Fruit fly (Drosophila melanogaster): ENCODE results near the gene CG11594.
A peak's percentile ranks its signal among the peaks of the same experiment; 100 is the strongest.

The CG11594 gene

DNA sequence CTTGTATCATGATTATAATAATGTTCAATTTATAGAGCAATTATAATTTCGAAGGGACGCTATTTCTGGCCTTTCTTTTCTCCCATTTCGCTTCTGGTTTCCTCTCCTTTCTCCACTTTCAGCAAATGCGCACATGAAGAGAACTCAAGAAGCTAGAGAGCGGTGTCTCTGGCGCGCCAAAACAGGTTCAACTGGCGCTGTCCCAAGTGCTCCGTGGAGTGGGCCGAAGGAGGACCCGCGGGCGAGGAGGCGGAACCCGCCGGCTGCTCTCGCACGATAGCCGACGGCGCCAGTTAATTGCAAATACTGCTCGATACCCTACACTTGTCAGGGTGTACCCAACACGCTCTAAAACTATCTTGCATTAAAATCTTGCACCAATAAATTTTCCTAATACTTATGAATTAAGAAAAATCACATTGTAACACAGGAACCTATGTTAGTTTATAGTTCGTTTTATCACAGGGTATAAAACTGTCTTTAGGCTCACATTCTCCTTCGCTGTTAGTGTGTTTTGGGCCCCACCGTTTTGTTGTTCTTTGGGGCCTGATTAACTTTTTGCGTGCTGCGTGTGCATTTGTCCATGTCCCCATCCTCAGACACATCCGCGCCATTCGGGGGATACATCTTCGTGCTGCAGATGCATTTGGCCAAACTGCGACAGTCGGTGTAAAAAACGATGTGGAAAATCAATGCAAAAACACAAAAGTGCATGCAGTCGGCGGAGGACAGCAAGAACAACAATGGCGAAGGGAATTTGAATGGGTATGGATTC lies 44.6 kb upstream of the CG11594 start (continued):
- peak; percentile 56 for TF ChIP-seq CG18262 (tag; optimal IDR thresholded peaks at IDR 0.05)
- TF ChIP-seq dm (GFP tag; optimal IDR thresholded peaks at IDR 0.05), result peak; percentile 85
- TF ChIP-seq CG7987 (GFP tag; optimal IDR thresholded peaks at IDR 0.05), result peak; percentile 64
- peak; percentile 75 for TF ChIP-seq Lim3 (GFP tag; IDR thresholded peaks at IDR 0.05)
- peak; percentile 88 for TF ChIP-seq CG12219 (GFP tag; optimal IDR thresholded peaks at IDR 0.05)
- peak; percentile 91 for TF ChIP-seq ttk (GFP tag; IDR thresholded peaks at IDR 0.05)
- TF ChIP-seq Atf6 (GFP tag; IDR thresholded peaks at IDR 0.05), result peak; percentile 95
- peak; percentile 93 for TF ChIP-seq HLH3B (GFP tag; IDR thresholded peaks at IDR 0.05)
- peak; percentile 93 for TF ChIP-seq CG9932 (GFP tag; IDR thresholded peaks at IDR 0.05)
- TF ChIP-seq CG16779 (GFP tag; IDR thresholded peaks at IDR 0.05), result peak; percentile 71
- no peak for TF ChIP-seq ftz-f1 (GFP tag; optimal IDR thresholded peaks at IDR 0.05)
- peak; percentile 75 for TF ChIP-seq CG15514 (GFP tag; optimal IDR thresholded peaks at IDR 0.05)
- peak; percentile 87 for TF ChIP-seq gsb (GFP tag; IDR thresholded peaks at IDR 0.05)
- peak; percentile 60 for TF ChIP-seq CG6854 (GFP tag; optimal IDR thresholded peaks at IDR 0.05)
- peak; percentile 59 for TF ChIP-seq CG17829 (tag; optimal IDR thresholded peaks at IDR 0.05)
- no peak for TF ChIP-seq CG33557 (GFP tag; optimal IDR thresholded peaks at IDR 0.05)
- peak; percentile 84 for TF ChIP-seq emc (GFP tag; optimal IDR thresholded peaks at IDR 0.05)
- no peak for TF ChIP-seq pita (GFP tag; optimal IDR thresholded peaks at IDR 0.05)
- TF ChIP-seq btn (GFP tag; optimal IDR thresholded peaks at IDR 0.05), result peak; percentile 75
- TF ChIP-seq ara (GFP tag; IDR thresholded peaks at IDR 0.05), result peak; percentile 88
- TF ChIP-seq mam (GFP tag; optimal IDR thresholded peaks at IDR 0.05), result peak; percentile 85
- TF ChIP-seq zfh2 (GFP tag; optimal IDR thresholded peaks at IDR 0.05), result peak; percentile 94
- no peak for TF ChIP-seq HLH4C (GFP tag; IDR thresholded peaks at IDR 0.05; ENCODE audit: partially characterized antibody)
- no peak for TF ChIP-seq z (GFP tag; IDR thresholded peaks at IDR 0.05)
- peak; percentile 99 for TF ChIP-seq Drgx (GFP tag; IDR thresholded peaks at IDR 0.05)
- peak; percentile 6 for TF ChIP-seq Hey (tag; optimal IDR thresholded peaks at IDR 0.05)
- peak; percentile 88 for TF ChIP-seq wdn (GFP tag; IDR thresholded peaks at IDR 0.05)
- TF ChIP-seq crp (GFP tag; optimal IDR thresholded peaks at IDR 0.05), result peak in 1 of 2 experiments; percentile 24
- peak; percentile 93 for TF ChIP-seq CG32772 (GFP tag; IDR thresholded peaks at IDR 0.05)
- TF ChIP-seq CG8944 (GFP tag; optimal IDR thresholded peaks at IDR 0.05), result peak; percentile 86
- peak; percentile 90 for TF ChIP-seq Oli (tag; optimal IDR thresholded peaks at IDR 0.05)
- TF ChIP-seq CG2678 (tag; optimal IDR thresholded peaks at IDR 0.05), result peak; percentile 91
- TF ChIP-seq CG3995 (GFP tag; optimal IDR thresholded peaks at IDR 0.05), result peak; percentile 59
- peak; percentile 39 for TF ChIP-seq dmrt11E (tag; optimal IDR thresholded peaks at IDR 0.05)
- no peak for TF ChIP-seq CG8290 (GFP tag; optimal IDR thresholded peaks at IDR 0.05)
- TF ChIP-seq CG8290 (tag; optimal IDR thresholded peaks at IDR 0.05), result peak in 1 of 2 experiments; percentile 96
- TF ChIP-seq Hr3 (GFP tag; optimal IDR thresholded peaks at IDR 0.05), result peak; percentile 77
- TF ChIP-seq kay (GFP tag; optimal IDR thresholded peaks at IDR 0.05), result no peak
- no peak for TF ChIP-seq Dll (GFP tag; IDR thresholded peaks at IDR 0.05; ENCODE audit: partially characterized antibody)
- peak; percentile 63 for TF ChIP-seq Six4 (GFP tag; optimal IDR thresholded peaks at IDR 0.05)
- TF ChIP-seq Max (GFP tag; optimal IDR thresholded peaks at IDR 0.05), result peak; percentile 67
- no peak for TF ChIP-seq CG13894 (tag; optimal IDR thresholded peaks at IDR 0.05)
- no peak for TF ChIP-seq chm (GFP tag; IDR thresholded peaks at IDR 0.05)
- peak; percentile 74 for TF ChIP-seq disco-r (GFP tag; optimal IDR thresholded peaks at IDR 0.05)
- TF ChIP-seq gsb-n (tag; optimal IDR thresholded peaks at IDR 0.05), result peak; percentile 71
- no peak for TF ChIP-seq CG7745 (tag; optimal IDR thresholded peaks at IDR 0.05)
- peak; percentile 66 for TF ChIP-seq Camta (GFP tag; optimal IDR thresholded peaks at IDR 0.05)
- TF ChIP-seq CG12299 (tag; optimal IDR thresholded peaks at IDR 0.05), result peak; percentile 60
- TF ChIP-seq tio (GFP tag; optimal IDR thresholded peaks at IDR 0.05), result peak; percentile 73
- peak; percentile 73 for TF ChIP-seq MTF-1 (GFP tag; optimal IDR thresholded peaks at IDR 0.05; ENCODE audit: borderline replicate concordance)

Measured in whole organism, embryonic.